Worm (Caenorhabditis elegans): ENCODE measurements around the gene R155.3.

The R155.3 gene

DNA sequence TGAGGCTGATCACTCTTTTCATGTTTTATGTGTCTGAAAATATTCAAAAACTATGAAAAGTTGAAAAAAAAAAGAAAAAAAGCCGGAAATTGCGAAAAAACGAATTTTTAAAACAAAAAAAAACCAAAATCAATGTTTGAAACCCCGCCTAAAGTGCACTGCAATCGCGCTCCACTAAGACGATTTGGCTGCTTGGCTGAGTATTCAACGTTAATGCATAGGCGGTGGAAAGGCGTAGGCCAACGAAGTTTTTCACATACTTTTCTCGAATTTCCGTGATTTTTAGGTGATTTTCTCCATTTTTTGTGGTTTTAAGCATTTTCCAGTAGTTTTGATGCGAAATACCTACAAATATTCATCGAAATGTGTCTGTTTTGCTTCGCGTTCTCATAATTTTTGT, 26.3 kb downstream of the R155.3 start, which contains the start of the genes polh-1 and rps-22:
Gene polh-1 (minus strand): TSS at position 34 of the 400 bp plus-strand sequence.
Gene rps-22 (plus strand): TSS at position 300 of the 400 bp plus-strand sequence.
- TF ChIP-seq pha-4 (tag; optimal IDR thresholded peaks at IDR 0.05), result peak; percentile 73
- peak; percentile 2 for TF ChIP-seq madf-10 (tag; optimal IDR thresholded peaks at IDR 0.05)
- TF ChIP-seq chd-7 (tag; optimal IDR thresholded peaks at IDR 0.05), result no peak
- peak; percentile 61 for TF ChIP-seq lsl-1 (GFP tag; optimal IDR thresholded peaks at IDR 0.05)
- TF ChIP-seq madf-8 (GFP tag; conservative IDR thresholded peaks at IDR 0.05), result 0 out of 2 replicates have a peak, but pooled peaks have one; percentile 15
- no peak for TF ChIP-seq ztf-26 (tag; optimal IDR thresholded peaks at IDR 0.05)
- no peak for TF ChIP-seq akir-1 (GFP tag; optimal IDR thresholded peaks at IDR 0.05)
- TF ChIP-seq ceh-100 (GFP tag; IDR thresholded peaks at IDR 0.05), result 0 out of 2 replicates have a peak, but pooled peaks have one; percentile 36
- peak; percentile 61 for TF ChIP-seq lin-40 (tag; optimal IDR thresholded peaks at IDR 0.05)
- TF ChIP-seq F10E7.11 (tag; optimal IDR thresholded peaks at IDR 0.05), result no peak
- no peak for TF ChIP-seq ZK185.1 (tag; optimal IDR thresholded peaks at IDR 0.05; ENCODE audit: poor library complexity, severe bottlenecking)
- TF ChIP-seq athp-1 (tag; optimal IDR thresholded peaks at IDR 0.05), result no peak
- TF ChIP-seq attf-3 (GFP tag; conservative IDR thresholded peaks at IDR 0.05), result peak; percentile 84
- TF ChIP-seq mcd-1 (GFP tag; IDR thresholded peaks at IDR 0.05), result peak; percentile 97
- no peak for TF ChIP-seq zim-3 (tag; optimal IDR thresholded peaks at IDR 0.05)
- TF ChIP-seq rcor-1 (GFP tag; IDR thresholded peaks at IDR 0.05), result peak; percentile 66; the same call in 1 of the 2 replicates
- TF ChIP-seq tlf-1 (GFP tag; optimal IDR thresholded peaks at IDR 0.05), result peak; percentile 68
- TF ChIP-seq mel-28 (tag; optimal IDR thresholded peaks at IDR 0.05; ENCODE audit: borderline replicate concordance), result no peak
- no peak for TF ChIP-seq mxl-1 (tag; optimal IDR thresholded peaks at IDR 0.05)
- TF ChIP-seq F23B12.7 (tag; optimal IDR thresholded peaks at IDR 0.05; ENCODE audit: insufficient read depth), result peak; percentile 94
- TF ChIP-seq hmg-20 (GFP tag; IDR thresholded peaks at IDR 0.05), result no peak
- peak; percentile 78 for TF ChIP-seq snpc-3.4 (tag; optimal IDR thresholded peaks at IDR 0.05)
- peak; percentile 36 for TF ChIP-seq snpc-1.1 (tag; optimal IDR thresholded peaks at IDR 0.05; ENCODE audit: insufficient read depth)
- peak; percentile 61 for TF ChIP-seq dox-1 (GFP tag; IDR thresholded peaks at IDR 0.05)
- no peak for TF ChIP-seq zfh-2 (GFP tag; conservative IDR thresholded peaks at IDR 0.05)
- peak; percentile 62 for TF ChIP-seq unc-62 (GFP tag; optimal IDR thresholded peaks at IDR 0.05)
- TF ChIP-seq sea-2 (GFP tag; IDR thresholded peaks at IDR 0.05), result no peak
- TF ChIP-seq cebp-1 (GFP tag; IDR thresholded peaks at IDR 0.05), result no peak
- peak; percentile 58 for TF ChIP-seq cebp-1 (tag; optimal IDR thresholded peaks at IDR 0.05)
- TF ChIP-seq tbp1 (GFP tag; optimal IDR thresholded peaks at IDR 0.05), result peak; percentile 56
- no peak for TF ChIP-seq let-607 (tag; optimal IDR thresholded peaks at IDR 0.05)
- TF ChIP-seq snpc-4 (GFP tag; optimal IDR thresholded peaks at IDR 0.05), result no peak
- TF ChIP-seq snpc-4 (tag; optimal IDR thresholded peaks at IDR 0.05), result peak in 3 of 4 experiments; percentile 16 to 76 (median 48)
- TF ChIP-seq D2030.7 (GFP tag; IDR thresholded peaks at IDR 0.05), result peak; percentile 85
- TF ChIP-seq ccch-3 (GFP tag; optimal IDR thresholded peaks at IDR 0.05), result no peak
- no peak for TF ChIP-seq hlh-12 (tag; optimal IDR thresholded peaks at IDR 0.05)
- peak; percentile 89 for TF ChIP-seq efl-1 (GFP tag; optimal IDR thresholded peaks at IDR 0.05)
- no peak for TF ChIP-seq F57A8.1 (GFP tag; optimal IDR thresholded peaks at IDR 0.05)
- peak; percentile 94 for TF ChIP-seq attf-5 (GFP tag; optimal IDR thresholded peaks at IDR 0.05)
- peak; percentile 81 for TF ChIP-seq ceh-27 (GFP tag; optimal IDR thresholded peaks at IDR 0.05)
- peak; percentile 80 for TF ChIP-seq nfyb-1 (GFP tag; IDR thresholded peaks at IDR 0.05)
- TF ChIP-seq ekl-4 (GFP tag; IDR thresholded peaks at IDR 0.05), result peak; percentile 63
- peak; percentile 57; the same call in 1 of the 2 replicates for TF ChIP-seq madf-6 (GFP tag; IDR thresholded peaks at IDR 0.05)
- TF ChIP-seq ets-4 (GFP tag; optimal IDR thresholded peaks at IDR 0.05), result no peak
- TF ChIP-seq ceh-79 (tag; optimal IDR thresholded peaks at IDR 0.05), result no peak
- peak; percentile 67 for TF ChIP-seq F33H1.4 (GFP tag; IDR thresholded peaks at IDR 0.05)
- peak; percentile 72 for TF ChIP-seq Y53G8AR.9 (GFP tag; conservative IDR thresholded peaks at IDR 0.05)
- peak; percentile 40 for TF ChIP-seq ztf-18 (tag; optimal IDR thresholded peaks at IDR 0.05)

Measured in whole organism, young adult.